Fruit fly (Drosophila melanogaster): Measurements from ENCODE around the gene CG43115.

CG43115 gene

dm6 chrX:6066316-6066715 is at the start of gene CG43115:
TSS of gene CG43115 (minus strand) at chrX:6066416.
- TF ChIP-seq Ravus (GFP tag; IDR thresholded peaks at IDR 0.05): no peak
- TF ChIP-seq CG2875 (GFP tag; optimal IDR thresholded peaks at IDR 0.05): no peak
- no peak for TF ChIP-seq Usf (GFP tag; optimal IDR thresholded peaks at IDR 0.05)
- TF ChIP-seq Dad (GFP tag; optimal IDR thresholded peaks at IDR 0.05): no peak

- TF ChIP-seq CG8478 (optimal IDR thresholded peaks at IDR 0.05) (no peak), CG9817 (tag; optimal IDR thresholded peaks at IDR 0.05) (peak; percentile 36), bcd (GFP tag; optimal IDR thresholded peaks at IDR 0.05) (peak; percentile 48), jing (GFP tag; optimal IDR thresholded peaks at IDR 0.05) (no peak), Opbp (GFP tag; IDR thresholded peaks at IDR 0.05; ENCODE audit: partially characterized antibody) (peak; percentile 53; the same call in 2 of the 3 replicates), CG31441 (GFP tag; IDR thresholded peaks at IDR 0.05) (no peak), Gsc (GFP tag; IDR thresholded peaks at IDR 0.05) (no peak), crp (GFP tag; optimal IDR thresholded peaks at IDR 0.05) (no peak), GATAe (GFP tag; conservative IDR thresholded peaks at IDR 0.05) (no peak), hkb (optimal IDR thresholded peaks at IDR 0.05) (no peak), hkb (GFP tag; IDR thresholded peaks at IDR 0.05) (no peak), Optix (GFP tag; IDR thresholded peaks at IDR 0.05) (peak; percentile 74), CG8290 (GFP tag; optimal IDR thresholded peaks at IDR 0.05) (peak; percentile 60), CG8290 (tag; optimal IDR thresholded peaks at IDR 0.05) (no peak), Bgb (GFP tag; IDR thresholded peaks at IDR 0.05; ENCODE audit: partially characterized antibody) (peak; percentile 46; the same call in 1 of the 2 replicates), CG6272 (GFP tag; IDR thresholded peaks at IDR 0.05) (peak; percentile 69), CG34422 (GFP tag; IDR thresholded peaks at IDR 0.05) (peak; percentile 72; the same call in 2 of the 3 replicates), Trl (optimal IDR thresholded peaks at IDR 0.05) (no peak), Trl (GFP tag; optimal IDR thresholded peaks at IDR 0.05) (peak; percentile 31), bigmax (GFP tag; optimal IDR thresholded peaks at IDR 0.05) (no peak), CG10543 (GFP tag; optimal IDR thresholded peaks at IDR 0.05) (no peak), Taf1 (GFP tag; IDR thresholded peaks at IDR 0.05) (no peak), CG12155 (GFP tag; optimal IDR thresholded peaks at IDR 0.05) (peak; percentile 24), oc (tag; optimal IDR thresholded peaks at IDR 0.05) (no peak), dmrt99B (tag; optimal IDR thresholded peaks at IDR 0.05) (no peak), lola (GFP tag; optimal IDR thresholded peaks at IDR 0.05) (no peak), CG10274 (GFP tag; optimal IDR thresholded peaks at IDR 0.05) (no peak), zfh2 (GFP tag; optimal IDR thresholded peaks at IDR 0.05) (peak; percentile 1), eyg (GFP tag; optimal IDR thresholded peaks at IDR 0.05) (no peak), CG8359 (GFP tag; optimal IDR thresholded peaks at IDR 0.05; ENCODE audit: borderline replicate concordance) (no peak), Mrtf (GFP tag; IDR thresholded peaks at IDR 0.05) (peak; percentile 35; the same call in 1 of the 3 replicates), dmrt11E (tag; optimal IDR thresholded peaks at IDR 0.05) (peak; percentile 44), CG9437 (GFP tag; optimal IDR thresholded peaks at IDR 0.05) (no peak), danr (GFP tag; IDR thresholded peaks at IDR 0.05) (no peak), gcm2 (GFP tag; optimal IDR thresholded peaks at IDR 0.05) (no peak), CG10462 (GFP tag; optimal IDR thresholded peaks at IDR 0.05) (no peak), bsh (GFP tag; optimal IDR thresholded peaks at IDR 0.05) (no peak), CG13123 (GFP tag; optimal IDR thresholded peaks at IDR 0.05) (no peak), HmgZ (tag; optimal IDR thresholded peaks at IDR 0.05) (peak; percentile 39), Hey (tag; optimal IDR thresholded peaks at IDR 0.05) (no peak), CG4282 (GFP tag; optimal IDR thresholded peaks at IDR 0.05) (no peak), yki (optimal IDR thresholded peaks at IDR 0.05) (no peak), CG5180 (GFP tag; optimal IDR thresholded peaks at IDR 0.05) (no peak), tx (GFP tag; optimal IDR thresholded peaks at IDR 0.05) (no peak), CG4404 (GFP tag; IDR thresholded peaks at IDR 0.05) (peak; percentile 16; the same call in 1 of the 2 replicates), rib (GFP tag; IDR thresholded peaks at IDR 0.05) (no peak), Kr (GFP tag; optimal IDR thresholded peaks at IDR 0.05) (no peak)
Observed at dm6 chrX:6109872-6110271, 43.7 kb upstream of the CG43115 start.

All from whole organism, embryonic.